Worm (Caenorhabditis elegans) whole organism, mixed stage, embryonic: Measurements from ENCODE around the gene C47E8.9.

Source experiments
- ceh-83 ChIP-seq: fragments of 200-800 bp; sonication (Bioruptor generic); optimal IDR thresholded peaks from 2 replicates; lab custom pipeline; 2018; ENCODE audit warnings: mild to moderate bottlenecking, missing genetic modification characterization, missing compliant biosample characterization
- unc-62 ChIP-seq: fragments of 150-350 bp; optimal IDR thresholded peaks from 2 replicates; lab custom pipeline; 2014; ENCODE audit warnings: missing biosample characterization, missing genetic modification reagents, missing genetic modification characterization

ce11 chrV:14698666-14699065, 35.6 kb downstream of the C47E8.9 start, which contains the start of gene set-5:
- TF ChIP-seq unc-62 (GFP tag; lab: Kevin White, UChicago) (no peak), ceh-83 (no peak)
